Worm (Caenorhabditis elegans) whole organism, L3 larva: ENCODE measurements around the gene osm-1.

Source experiments
- aly-2 ChIP-seq: fragments of 150-350 bp; optimal IDR thresholded peaks from 2 replicates; lab custom pipeline; 2014; ENCODE audit warnings: missing biosample characterization, missing genetic modification characterization
- daf-12 ChIP-seq: fragments of 150-350 bp; optimal IDR thresholded peaks from 2 replicates; lab custom pipeline; 2014; ENCODE audit warnings: missing biosample characterization, missing genetic modification reagents, missing genetic modification characterization
- egl-27 ChIP-seq: sonication (generic microtip); optimal IDR thresholded peaks from 4 replicates; lab custom pipeline; 2017; ENCODE audit warnings: missing biosample characterization, missing genetic modification reagents, missing genetic modification characterization
- elt-1 ChIP-seq: fragments of 150-350 bp; optimal IDR thresholded peaks from 2 replicates; lab custom pipeline; 2014; ENCODE audit warnings: missing biosample characterization, missing genetic modification characterization
- elt-3 ChIP-seq, 3 experiments: fragments of 150-350 bp in 1 of 3; sonication (generic microtip) in 2 of 3; optimal IDR thresholded peaks; 2 replicates in 2 of 3; 4 replicates in 1 of 3; lab custom pipeline; 2014 to 2017; ENCODE audit warnings: missing biosample characterization in 3 of 3, missing genetic modification characterization in 3 of 3
- lin-15B ChIP-seq: fragments of 150-350 bp; optimal IDR thresholded peaks from 2 replicates; lab custom pipeline; 2014; ENCODE audit warnings: missing biosample characterization, missing genetic modification characterization
- nhr-23 ChIP-seq: fragments of 150-350 bp; optimal IDR thresholded peaks from 2 replicates; lab custom pipeline; 2014; ENCODE audit warnings: missing biosample characterization, missing genetic modification reagents, missing genetic modification characterization
- nhr-25 ChIP-seq: sonication (generic microtip); optimal IDR thresholded peaks from 2 replicates; lab custom pipeline; 2017; ENCODE audit warnings: missing biosample characterization, missing genetic modification characterization
- nhr-28 ChIP-seq: fragments of 150-350 bp; optimal IDR thresholded peaks from 2 replicates; lab custom pipeline; 2014; ENCODE audit warnings: missing biosample characterization, missing genetic modification characterization
- nhr-76 ChIP-seq: fragments of 150-350 bp; sonication (generic microtip); optimal IDR thresholded peaks from 5 replicates; lab custom pipeline; 2014; ENCODE audit warnings: missing biosample characterization, missing genetic modification characterization

- no peak for TF ChIP-seq nhr-25 (tag; lab: Kevin White, UChicago)
- TF ChIP-seq nhr-76 (tag; lab: Kevin White, UChicago) = no peak
- TF ChIP-seq nhr-28 (tag; lab: Kevin White, UChicago) = no peak
- TF ChIP-seq elt-3 (tag; optimal IDR thresholded peaks at IDR 0.05; lab: Kevin White, UChicago) = no peak
- no peak for TF ChIP-seq aly-2 (tag; lab: Kevin White, UChicago)
- TF ChIP-seq lin-15B = no peak
- TF ChIP-seq daf-12 = no peak
- no peak for TF ChIP-seq egl-27
- TF ChIP-seq elt-1 (tag; lab: Kevin White, UChicago) = no peak
- no peak for TF ChIP-seq nhr-23 (tag; lab: Kevin White, UChicago)
Measured at ce11 chrX:16490753-16491152, 49.7 kb upstream of the osm-1 start.
